Worm (Caenorhabditis elegans) whole organism, early embryonic: Measurements from ENCODE around the gene srv-8.

ENCODE experiments used
- B0310.2 ChIP-seq: sonication (generic microtip); optimal IDR thresholded peaks from 2 replicates; lab custom pipeline; 2016; ENCODE audit warnings: mild to moderate bottlenecking, missing genetic modification characterization, missing compliant biosample characterization
- F13C5.2 ChIP-seq: sonication (generic microtip); optimal IDR thresholded peaks from 2 replicates; lab custom pipeline; 2017; ENCODE audit warnings: mild to moderate bottlenecking, missing genetic modification characterization, inconsistent platforms, missing compliant biosample characterization
- aly-1 ChIP-seq: sonication (generic microtip); optimal IDR thresholded peaks from 2 replicates; lab custom pipeline; 2016; ENCODE audit warnings: missing genetic modification characterization, missing compliant biosample characterization
- ama-1 ChIP-seq: fragments of 150-350 bp; optimal IDR thresholded peaks from 2 replicates; lab custom pipeline; 2014
- ceh-36 ChIP-seq: sonication (generic microtip); optimal IDR thresholded peaks from 2 replicates; lab custom pipeline; 2016; ENCODE audit warnings: missing genetic modification characterization, inconsistent platforms, missing compliant biosample characterization
- ets-7 ChIP-seq: sonication (generic microtip); optimal IDR thresholded peaks from 2 replicates; lab custom pipeline; 2016; ENCODE audit warnings: missing genotype, missing genetic modification characterization, missing compliant biosample characterization
- flt-1 ChIP-seq: fragments of 200-800 bp; sonication (Bioruptor generic); IDR thresholded peaks from 2 replicates; pipeline ENCODE4 v1.3.6; 2022; ENCODE audit warnings: missing genetic modification characterization, missing compliant biosample characterization
- hmg-4 ChIP-seq: fragments of 200-800 bp; sonication (Bioruptor generic); optimal IDR thresholded peaks from 2 replicates; lab custom pipeline; 2018; ENCODE audit warnings: mild to moderate bottlenecking, missing genetic modification characterization, missing compliant biosample characterization
- scrt-1 ChIP-seq: fragments of 200-800 bp; sonication (Bioruptor generic); IDR thresholded peaks from 2 replicates; pipeline ENCODE4 v1.3.6; 2022; ENCODE audit warnings: missing genetic modification characterization, missing compliant biosample characterization

- TF ChIP-seq scrt-1 (GFP tag; lab: Robert Waterston, UW): no peak
- TF ChIP-seq ets-7: no peak
- TF ChIP-seq ceh-36 (tag; lab: Kevin White, UChicago): no peak
- TF ChIP-seq F13C5.2 (tag; lab: Kevin White, UChicago): no peak
- TF ChIP-seq ama-1: no peak
- no peak for TF ChIP-seq aly-1 (tag; lab: Kevin White, UChicago)
- no peak for TF ChIP-seq B0310.2 (tag; lab: Kevin White, UChicago)
- no peak for TF ChIP-seq flt-1 (GFP tag; lab: Robert Waterston, UW)
- no peak for TF ChIP-seq hmg-4 (GFP tag; lab: Kevin White, UChicago)
Observed at ce11 chrV:13401669-13402068, 18.9 kb downstream of the srv-8 start.
